Fruit fly (Drosophila melanogaster) whole organism, embryonic: ENCODE measurements around the gene SPoCk.

ENCODE experiments used
- Asciz ChIP-seq: fragments of 200-800 bp; sonication (Bioruptor generic); optimal IDR thresholded peaks from 2 replicates; lab custom pipeline; 2017; ENCODE audit warnings: missing biosample characterization, mild to moderate bottlenecking, missing genetic modification characterization, missing genetic modification reagents
- Atf-2 ChIP-seq: fragments of 200-800 bp; sonication (Bioruptor generic); optimal IDR thresholded peaks from 2 replicates; lab custom pipeline; 2016; ENCODE audit warnings: missing biosample characterization, missing genetic modification characterization
- B-H2 ChIP-seq: fragments of 200-800 bp; sonication (Bioruptor generic); optimal IDR thresholded peaks from 2 replicates; lab custom pipeline; 2018; ENCODE audit warnings: missing biosample characterization, mild to moderate bottlenecking, missing genetic modification characterization
- CG13424 ChIP-seq: fragments of 200-800 bp; sonication (Bioruptor generic); optimal IDR thresholded peaks from 2 replicates; lab custom pipeline; 2019; ENCODE audit warnings: missing biosample characterization, mild to moderate bottlenecking, missing genetic modification characterization, moderate library complexity
- CG14965 ChIP-seq: fragments of 200-800 bp; sonication (Bioruptor generic); optimal IDR thresholded peaks from 2 replicates; lab custom pipeline; 2016; ENCODE audit warnings: missing biosample characterization, missing genetic modification characterization, borderline replicate concordance
- CG1647 ChIP-seq: fragments of 200-800 bp; sonication (Bioruptor generic); optimal IDR thresholded peaks from 3 replicates; lab custom pipeline; 2016; ENCODE audit warnings: missing biosample characterization, missing genetic modification characterization
- CG2889 ChIP-seq: fragments of 200-800 bp; sonication (Bioruptor generic); IDR thresholded peaks from 3 replicates; pipeline ENCODE4 v1.3.6; 2022; ENCODE audit warnings: missing biosample characterization, missing genetic modification characterization
- CG42726 ChIP-seq: fragments of 200-800 bp; sonication (Bioruptor generic); IDR thresholded peaks from 2 replicates; pipeline ENCODE4 v1.3.6; 2022; ENCODE audit warnings: missing biosample characterization, missing genetic modification characterization; ENCODE audit not compliant: partially characterized antibody
- CG5180 ChIP-seq: fragments of 200-800 bp; sonication (Bioruptor generic); optimal IDR thresholded peaks from 3 replicates; lab custom pipeline; 2017; ENCODE audit warnings: missing biosample characterization, missing genetic modification characterization, mild to moderate bottlenecking, moderate library complexity, missing genetic modification reagents
- CG6689 ChIP-seq: fragments of 200-800 bp; sonication (Bioruptor generic); IDR thresholded peaks from 2 replicates; pipeline ENCODE4 v1.3.6; 2022; ENCODE audit warnings: missing biosample characterization, missing genetic modification characterization
- CG7745 ChIP-seq: fragments of 200-800 bp; sonication (Bioruptor generic); optimal IDR thresholded peaks from 2 replicates; lab custom pipeline; 2018; ENCODE audit warnings: missing biosample characterization, mild to moderate bottlenecking, missing genetic modification characterization, moderate library complexity
- CG9215 ChIP-seq: fragments of 200-800 bp; sonication (Bioruptor generic); IDR thresholded peaks from 2 replicates; pipeline ENCODE4 v1.3.6; 2022; ENCODE audit warnings: missing biosample characterization, missing genetic modification characterization
- CG9817 ChIP-seq: fragments of 200-800 bp; sonication (Bioruptor generic); optimal IDR thresholded peaks from 2 replicates; lab custom pipeline; 2018; ENCODE audit warnings: missing biosample characterization, mild to moderate bottlenecking, missing genetic modification characterization, moderate library complexity
- CTCF ChIP-seq: fragments of 200-800 bp; sonication (Bioruptor generic); optimal IDR thresholded peaks from 2 replicates; lab custom pipeline; 2017; ENCODE audit warnings: missing biosample characterization, mild to moderate bottlenecking, missing genetic modification characterization, moderate library complexity
- CkIIα-i1 ChIP-seq: fragments of 200-800 bp; sonication (Bioruptor generic); IDR thresholded peaks from 2 replicates; pipeline ENCODE4 v1.3.6; 2022; ENCODE audit warnings: missing biosample characterization, missing genetic modification characterization
- Dad ChIP-seq: fragments of 200-800 bp; sonication (Bioruptor generic); optimal IDR thresholded peaks from 3 replicates; lab custom pipeline; 2016; ENCODE audit warnings: missing biosample characterization, missing genetic modification characterization
- Dek ChIP-seq: fragments of 200-800 bp; sonication (Bioruptor generic); optimal IDR thresholded peaks from 3 replicates; lab custom pipeline; 2019; ENCODE audit warnings: missing biosample characterization, mild to moderate bottlenecking, missing genetic modification characterization, moderate library complexity
- Eip74EF ChIP-seq, 2 experiments: fragments of 200-800 bp in 1 of 2; fragments of >200 bp in 1 of 2; sonication (Bioruptor generic) in 1 of 2; optimal IDR thresholded peaks; 2 replicates each; lab custom pipeline; 2017 to 2019; ENCODE audit warnings: missing biosample characterization in 2 of 2, missing genetic modification characterization in 2 of 2, mild to moderate bottlenecking in 1 of 2, moderate library complexity in 1 of 2
- Elba2 ChIP-seq: fragments of 200-800 bp; sonication (Bioruptor generic); optimal IDR thresholded peaks from 3 replicates; lab custom pipeline; 2016; ENCODE audit warnings: missing biosample characterization, missing genetic modification characterization
- Fer3 ChIP-seq: fragments of 200-800 bp; sonication (Bioruptor generic); optimal IDR thresholded peaks from 2 replicates; lab custom pipeline; 2018; ENCODE audit warnings: missing biosample characterization, mild to moderate bottlenecking, missing genetic modification characterization, moderate library complexity
- GATAe ChIP-seq: fragments of 200-800 bp; sonication (Bioruptor generic); conservative IDR thresholded peaks from 2 replicates; pipeline ENCODE4 v1.3.6; 2022; ENCODE audit warnings: missing biosample characterization, missing genetic modification characterization
- Gsc ChIP-seq: fragments of 200-800 bp; sonication (Bioruptor generic); IDR thresholded peaks from 2 replicates; pipeline ENCODE4 v1.3.6; 2022; ENCODE audit warnings: missing biosample characterization, missing genetic modification characterization
- Pdp1 ChIP-seq, 2 experiments: fragments of 200-800 bp; sonication (Bioruptor generic); optimal IDR thresholded peaks; 3 replicates each; lab custom pipeline; 2016; ENCODE audit warnings: missing biosample characterization in 2 of 2, missing genetic modification characterization in 2 of 2, mild to moderate bottlenecking in 1 of 2, moderate library complexity in 1 of 2
- Sry-δ ChIP-seq: fragments of 200-800 bp; sonication (Bioruptor generic); optimal IDR thresholded peaks from 2 replicates; lab custom pipeline; 2016; ENCODE audit warnings: missing biosample characterization, missing genetic modification characterization
- TFAM ChIP-seq: fragments of 200-800 bp; sonication (Bioruptor generic); optimal IDR thresholded peaks from 2 replicates; lab custom pipeline; 2017; ENCODE audit warnings: missing biosample characterization, missing genetic modification characterization, inconsistent platforms
- cato ChIP-seq: fragments of 200-800 bp; sonication (Bioruptor generic); optimal IDR thresholded peaks from 2 replicates; lab custom pipeline; 2016; ENCODE audit warnings: missing biosample characterization, missing genetic modification characterization, borderline replicate concordance
- caup ChIP-seq: fragments of 200-800 bp; sonication (Bioruptor generic); optimal IDR thresholded peaks from 3 replicates; lab custom pipeline; 2017; ENCODE audit warnings: missing biosample characterization, mild to moderate bottlenecking, missing genetic modification characterization, moderate library complexity; ENCODE audit not compliant: severe bottlenecking
- chm ChIP-seq: fragments of 200-800 bp; sonication (Bioruptor generic); IDR thresholded peaks from 2 replicates; pipeline ENCODE4 v1.3.6; 2022; ENCODE audit warnings: missing biosample characterization, missing genetic modification characterization
- ems ChIP-seq: fragments of 200-800 bp; sonication (Bioruptor generic); optimal IDR thresholded peaks from 3 replicates; lab custom pipeline; 2016; ENCODE audit warnings: missing biosample characterization, missing genetic modification characterization
- esg ChIP-seq: fragments of 200-800 bp; sonication (Bioruptor generic); conservative IDR thresholded peaks from 2 replicates; pipeline ENCODE4 v1.3.6; 2022; ENCODE audit warnings: missing biosample characterization, missing genetic modification characterization
- fd64A ChIP-seq: fragments of 200-800 bp; sonication (Bioruptor generic); optimal IDR thresholded peaks from 3 replicates; lab custom pipeline; 2018; ENCODE audit warnings: missing biosample characterization, mild to moderate bottlenecking, missing genetic modification characterization
- fru ChIP-seq: fragments of >200 bp; optimal IDR thresholded peaks from 2 replicates; lab custom pipeline; 2017
- grau ChIP-seq: fragments of 200-800 bp; optimal IDR thresholded peaks from 3 replicates; lab custom pipeline; 2019; ENCODE audit warnings: missing biosample characterization, mild to moderate bottlenecking, missing genetic modification characterization, moderate library complexity
- grn ChIP-seq: fragments of 200-800 bp; sonication (Bioruptor generic); optimal IDR thresholded peaks from 3 replicates; lab custom pipeline; 2017; ENCODE audit warnings: missing biosample characterization, missing genetic modification characterization
- gro ChIP-seq: fragments of 200-800 bp; sonication (Bioruptor generic); optimal IDR thresholded peaks from 2 replicates; lab custom pipeline; 2016; ENCODE audit warnings: missing biosample characterization, missing genetic modification characterization
- gsb ChIP-seq: fragments of 200-800 bp; sonication (Bioruptor generic); IDR thresholded peaks from 2 replicates; pipeline ENCODE4 v1.3.6; 2022; ENCODE audit warnings: missing biosample characterization, missing genetic modification characterization
- hb ChIP-seq: fragments of 200-800 bp; sonication (Bioruptor generic); IDR thresholded peaks from 3 replicates; pipeline ENCODE4 v1.3.6; 2022; ENCODE audit warnings: missing biosample characterization, missing genetic modification characterization; ENCODE audit not compliant: partially characterized antibody
- hbn ChIP-seq: fragments of 200-800 bp; sonication (Bioruptor generic); IDR thresholded peaks from 2 replicates; pipeline ENCODE4 v1.3.6; 2022; ENCODE audit warnings: missing biosample characterization, missing genetic modification characterization; ENCODE audit not compliant: partially characterized antibody
- her ChIP-seq: fragments of 200-800 bp; sonication (Bioruptor generic); optimal IDR thresholded peaks from 2 replicates; lab custom pipeline; 2016; ENCODE audit warnings: missing biosample characterization, missing genetic modification characterization
- jigr1 ChIP-seq: fragments of 200-800 bp; sonication (Bioruptor generic); IDR thresholded peaks from 3 replicates; pipeline ENCODE4 v1.3.6; 2022; ENCODE audit warnings: missing biosample characterization, missing genetic modification characterization
- mam ChIP-seq: fragments of 200-800 bp; sonication (Bioruptor generic); optimal IDR thresholded peaks from 3 replicates; lab custom pipeline; 2016; ENCODE audit warnings: missing biosample characterization, missing genetic modification characterization
- mld ChIP-seq: fragments of 200-800 bp; sonication (Bioruptor generic); IDR thresholded peaks from 3 replicates; pipeline ENCODE4 v1.3.6; 2022; ENCODE audit warnings: missing biosample characterization, missing genetic modification characterization; ENCODE audit not compliant: partially characterized antibody
- oc ChIP-seq: fragments of 200-800 bp; sonication (Bioruptor generic); optimal IDR thresholded peaks from 2 replicates; lab custom pipeline; 2018; ENCODE audit warnings: missing biosample characterization, mild to moderate bottlenecking, missing genetic modification characterization, moderate library complexity
- onecut ChIP-seq: fragments of 200-800 bp; sonication (Bioruptor generic); IDR thresholded peaks from 2 replicates; pipeline ENCODE4 v1.3.6; 2022; ENCODE audit warnings: missing biosample characterization, missing genetic modification characterization
- pita ChIP-seq: fragments of 200-800 bp; sonication (Bioruptor generic); optimal IDR thresholded peaks from 2 replicates; lab custom pipeline; 2017; ENCODE audit warnings: missing biosample characterization, mild to moderate bottlenecking, missing genetic modification characterization
- pros ChIP-seq: fragments of 200-800 bp; sonication (Bioruptor generic); optimal IDR thresholded peaks from 3 replicates; lab custom pipeline; 2019; ENCODE audit warnings: missing biosample characterization, mild to moderate bottlenecking, missing genetic modification characterization, moderate library complexity
- sd ChIP-seq: fragments of 200-800 bp; sonication (Bioruptor generic); optimal IDR thresholded peaks from 3 replicates; lab custom pipeline; 2018; ENCODE audit warnings: missing biosample characterization, mild to moderate bottlenecking, missing genetic modification characterization, moderate library complexity
- seq ChIP-seq: fragments of 200-800 bp; sonication (Bioruptor generic); IDR thresholded peaks from 2 replicates; pipeline ENCODE4 v1.3.6; 2022; ENCODE audit warnings: missing biosample characterization, missing genetic modification characterization
- tap ChIP-seq: fragments of 200-800 bp; optimal IDR thresholded peaks from 3 replicates; lab custom pipeline; 2019; ENCODE audit warnings: missing biosample characterization, mild to moderate bottlenecking, missing genetic modification characterization, moderate library complexity

The SPoCk gene

dm6 chr3L:22741389-22742120, 7.7 kb upstream of the SPoCk start, which contains the start of gene CG7369 (continued):
- TF ChIP-seq Dek (tag; lab: Kevin White, UChicago) (peak; percentile 82), CTCF (peak; percentile 10), CG14965 (GFP tag; lab: Kevin White, UChicago) (peak; percentile 20), CG9817 (tag; lab: Kevin White, UChicago) (peak; percentile 86), grau (tag; lab: Kevin White, UChicago) (peak; percentile 80), TFAM (GFP tag; lab: Kevin White, UChicago) (no peak), pros (GFP tag; lab: Kevin White, UChicago) (no peak), CG9215 (GFP tag; lab: Robert Waterston, UW) (peak; percentile 89), Elba2 (peak; percentile 70), GATAe (GFP tag; lab: Robert Waterston, UW) (0 out of 2 replicates have a peak, but pooled peaks have one; percentile 26), Eip74EF (GFP tag; optimal IDR thresholded peaks at IDR 0.05; lab: Kevin White, UChicago) (peak in 1 of 2 experiments; percentile 31), pita (no peak), CG7745 (tag; lab: Kevin White, UChicago) (no peak), Asciz (GFP tag; lab: Kevin White, UChicago) (peak; percentile 5), cato (peak; percentile 78), Sry-δ (peak; percentile 67), fru (lab: Kevin White, UChicago) (no peak), Pdp1 (GFP tag; optimal IDR thresholded peaks at IDR 0.05; lab: Kevin White, UChicago) (peak; percentile 68 to 81), tap (tag; lab: Kevin White, UChicago) (peak; percentile 24), hb (GFP tag; lab: Robert Waterston, UW) (peak; percentile 44; the same call in 2 of the 3 replicates), caup (GFP tag; lab: Kevin White, UChicago) (peak; percentile 84), B-H2 (GFP tag; lab: Kevin White, UChicago) (peak; percentile 85), chm (GFP tag; lab: Robert Waterston, UW) (peak; percentile 84), seq (peak; percentile 62), onecut (GFP tag; lab: Robert Waterston, UW) (peak; percentile 74), CG42726 (no peak), CG5180 (peak; percentile 17), jigr1 (GFP tag; lab: Robert Waterston, UW) (peak; percentile 68; the same call in 1 of the 3 replicates), CkIIα-i1 (GFP tag; lab: Robert Waterston, UW) (peak; percentile 56; the same call in 1 of the 2 replicates), CG2889 (GFP tag; lab: Robert Waterston, UW) (peak; percentile 70; the same call in 1 of the 3 replicates), mld (GFP tag; lab: Robert Waterston, UW) (peak; percentile 51; the same call in 1 of the 3 replicates), fd64A (GFP tag; lab: Kevin White, UChicago) (no peak), ems (GFP tag; lab: Kevin White, UChicago) (peak; percentile 57), hbn (GFP tag; lab: Robert Waterston, UW) (peak; percentile 67), gsb (GFP tag; lab: Robert Waterston, UW) (peak; percentile 64), oc (tag; lab: Kevin White, UChicago) (peak; percentile 47), sd (tag; lab: Kevin White, UChicago) (peak; percentile 61), mam (GFP tag; lab: Kevin White, UChicago) (peak; percentile 87), CG1647 (GFP tag; lab: Kevin White, UChicago) (peak; percentile 77), Fer3 (peak; percentile 77), Atf-2 (GFP tag; lab: Kevin White, UChicago) (peak; percentile 37), esg (GFP tag; lab: Robert Waterston, UW) (peak; percentile 81), gro (peak; percentile 58), grn (GFP tag; lab: Kevin White, UChicago) (peak; percentile 31), Dad (GFP tag; lab: Kevin White, UChicago) (peak; percentile 80), her (GFP tag; lab: Kevin White, UChicago) (peak; percentile 80), CG6689 (GFP tag; lab: Robert Waterston, UW) (peak; percentile 66), Gsc (GFP tag; lab: Robert Waterston, UW) (0 out of 2 replicates have a peak, but pooled peaks have one; percentile 32), CG13424 (tag; lab: Kevin White, UChicago) (peak; percentile 81)
